Fruit fly (Drosophila melanogaster) whole organism, pupa: ENCODE results near the gene CG5776.

Experiments used
- CG10348 ChIP-seq: fragments of 200-800 bp; sonication (Bioruptor generic); IDR thresholded peaks from 2 replicates; pipeline ENCODE4 v1.3.6; 2022; ENCODE audit warnings: missing biosample characterization, missing genetic modification characterization
- CG12605 ChIP-seq: fragments of 200-800 bp; sonication (Bioruptor generic); IDR thresholded peaks from 2 replicates; pipeline ENCODE4 v1.3.6; 2022; ENCODE audit warnings: missing biosample characterization, missing genetic modification characterization
- CG13204 ChIP-seq: fragments of 200-800 bp; sonication (Bioruptor generic); optimal IDR thresholded peaks from 2 replicates; lab custom pipeline; 2018; ENCODE audit warnings: missing biosample characterization, mild to moderate bottlenecking, missing genetic modification characterization, moderate library complexity
- CG14655 ChIP-seq: fragments of 200-800 bp; sonication (Bioruptor generic); optimal IDR thresholded peaks from 3 replicates; lab custom pipeline; 2017; ENCODE audit warnings: mild to moderate bottlenecking, missing biosample characterization, missing genetic modification reagents, missing genetic modification characterization
- CG15710 ChIP-seq: fragments of 200-800 bp; sonication (Bioruptor generic); optimal IDR thresholded peaks from 2 replicates; lab custom pipeline; 2018; ENCODE audit warnings: missing biosample characterization, mild to moderate bottlenecking, missing genetic modification characterization, moderate library complexity
- CG17806 ChIP-seq: fragments of 200-800 bp; sonication (Bioruptor generic); optimal IDR thresholded peaks from 2 replicates; lab custom pipeline; 2018; ENCODE audit warnings: missing biosample characterization, mild to moderate bottlenecking, missing genetic modification characterization, moderate library complexity
- CG32121 ChIP-seq: fragments of 200-800 bp; sonication (Bioruptor generic); IDR thresholded peaks from 2 replicates; pipeline ENCODE4 v1.3.6; 2022; ENCODE audit warnings: missing biosample characterization, missing genetic modification characterization
- CG34367 ChIP-seq: fragments of 200-800 bp; sonication (Bioruptor generic); optimal IDR thresholded peaks from 2 replicates; lab custom pipeline; 2018; ENCODE audit warnings: missing biosample characterization, mild to moderate bottlenecking, missing genetic modification characterization
- CG4496 ChIP-seq: fragments of 200-800 bp; sonication (Bioruptor generic); IDR thresholded peaks from 3 replicates; pipeline ENCODE4 v1.3.6; 2022; ENCODE audit warnings: missing biosample characterization, missing genetic modification characterization
- CG8159 ChIP-seq: fragments of 200-800 bp; sonication (Bioruptor generic); optimal IDR thresholded peaks from 3 replicates; lab custom pipeline; 2018; ENCODE audit warnings: missing biosample characterization, mild to moderate bottlenecking, missing genetic modification characterization, moderate library complexity
- CG8301 ChIP-seq: fragments of 200-800 bp; sonication (Bioruptor generic); optimal IDR thresholded peaks from 2 replicates; lab custom pipeline; 2018; ENCODE audit warnings: missing biosample characterization, mild to moderate bottlenecking, missing genetic modification characterization
- CG9948 ChIP-seq: fragments of 200-800 bp; sonication (Bioruptor generic); optimal IDR thresholded peaks from 2 replicates; lab custom pipeline; 2018; ENCODE audit warnings: missing biosample characterization, mild to moderate bottlenecking, missing genetic modification characterization, moderate library complexity
- D1 ChIP-seq: fragments of 200-800 bp; sonication (Bioruptor generic); optimal IDR thresholded peaks from 2 replicates; lab custom pipeline; 2018; ENCODE audit warnings: missing biosample characterization, mild to moderate bottlenecking, missing genetic modification characterization, moderate library complexity
- EcR ChIP-seq: fragments of 200-800 bp; sonication (Bioruptor generic); optimal IDR thresholded peaks from 3 replicates; lab custom pipeline; 2019; ENCODE audit warnings: missing biosample characterization, missing genetic modification characterization, mild to moderate bottlenecking, moderate library complexity, missing genetic modification reagents
- Ets98B ChIP-seq: fragments of 200-800 bp; sonication (Bioruptor generic); IDR thresholded peaks from 2 replicates; pipeline ENCODE4 v1.3.6; 2022; ENCODE audit warnings: missing biosample characterization, missing genetic modification characterization
- Pif1A ChIP-seq: fragments of 200-800 bp; sonication (Bioruptor generic); optimal IDR thresholded peaks from 3 replicates; lab custom pipeline; 2016; ENCODE audit warnings: missing biosample characterization, missing genetic modification characterization
- Pif1B ChIP-seq: fragments of 200-800 bp; sonication (Bioruptor generic); optimal IDR thresholded peaks from 3 replicates; lab custom pipeline; 2016; ENCODE audit warnings: missing biosample characterization, missing genetic modification characterization
- Snoo ChIP-seq: fragments of 200-800 bp; sonication (Bioruptor generic); optimal IDR thresholded peaks from 3 replicates; lab custom pipeline; 2017; ENCODE audit warnings: missing biosample characterization, mild to moderate bottlenecking, missing genetic modification characterization, inconsistent platforms
- fd96Ca ChIP-seq: fragments of 200-800 bp; sonication (Bioruptor generic); IDR thresholded peaks from 3 replicates; pipeline ENCODE4 v1.3.6; 2022; ENCODE audit warnings: missing biosample characterization, missing genetic modification characterization
- gl ChIP-seq: fragments of 200-800 bp; sonication (Bioruptor generic); optimal IDR thresholded peaks from 2 replicates; lab custom pipeline; 2018; ENCODE audit warnings: missing biosample characterization, mild to moderate bottlenecking, missing genetic modification characterization
- rn ChIP-seq: fragments of 200-800 bp; sonication (Bioruptor generic); IDR thresholded peaks from 2 replicates; pipeline ENCODE4 v1.3.6; 2022; ENCODE audit warnings: missing biosample characterization, missing genetic modification characterization

Gene CG5776

DNA sequence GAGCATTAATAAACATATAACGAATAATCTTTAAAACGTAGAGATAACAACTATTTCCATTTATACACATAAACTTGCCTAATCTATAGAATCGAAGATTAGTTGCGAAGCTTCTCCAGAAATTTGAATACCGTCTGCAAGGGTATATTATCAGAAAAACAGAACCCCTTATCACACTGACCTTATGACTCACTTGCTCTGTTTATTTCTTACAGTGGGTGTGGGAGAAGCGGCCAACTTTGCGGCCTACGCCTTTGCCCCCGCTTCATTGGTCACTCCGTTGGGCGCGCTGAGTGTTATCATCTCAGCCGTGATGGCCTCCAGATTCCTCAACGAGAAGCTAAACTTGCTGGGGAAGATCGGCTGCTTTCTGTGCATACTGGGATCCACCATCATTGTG, 1.1 kb upstream of the CG5776 start:
- no peak for TF ChIP-seq CG9948 (tag; lab: Kevin White, UChicago)
- TF ChIP-seq EcR (GFP tag; lab: Kevin White, UChicago) = no peak
- no peak for TF ChIP-seq CG14655 (GFP tag; lab: Kevin White, UChicago)
- TF ChIP-seq Pif1B (GFP tag; lab: Kevin White, UChicago) = no peak
- no peak for TF ChIP-seq CG13204 (GFP tag; lab: Kevin White, UChicago)
- TF ChIP-seq CG34367 (tag; lab: Kevin White, UChicago) = no peak
- TF ChIP-seq Pif1A (GFP tag; lab: Kevin White, UChicago) = no peak
- no peak for TF ChIP-seq CG32121 (GFP tag; lab: Robert Waterston, UW)
- no peak for TF ChIP-seq Snoo (tag; lab: Kevin White, UChicago)
- TF ChIP-seq CG12605 (GFP tag; lab: Robert Waterston, UW) = no peak
- no peak for TF ChIP-seq fd96Ca
- TF ChIP-seq Ets98B (GFP tag; lab: Robert Waterston, UW) = no peak
- TF ChIP-seq CG10348 = no peak

DNA sequence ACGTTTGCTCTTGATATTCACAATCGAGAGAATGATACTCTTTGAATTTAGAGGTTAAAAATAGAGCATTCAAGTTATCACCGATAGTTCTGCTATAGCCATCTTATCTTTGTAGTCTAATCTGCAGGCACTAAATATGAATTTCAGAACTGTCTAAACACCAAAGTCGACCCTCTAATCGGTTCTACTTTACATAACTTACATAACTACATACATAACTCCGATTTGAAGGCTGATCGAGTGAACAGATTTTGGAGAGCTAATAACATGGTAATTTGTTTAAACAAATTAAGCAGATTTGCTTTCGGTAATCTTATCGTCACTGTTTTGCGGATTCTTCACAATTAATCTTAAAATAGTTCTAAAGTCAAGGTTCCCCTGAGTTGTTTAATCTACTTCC, 2.8 kb downstream of the CG5776 start:
- TF ChIP-seq CG9948 (tag; lab: Kevin White, UChicago) = no peak
- no peak for TF ChIP-seq rn (GFP tag; lab: Robert Waterston, UW)
- TF ChIP-seq Ets98B (GFP tag; lab: Robert Waterston, UW) = no peak
- TF ChIP-seq fd96Ca = no peak
- TF ChIP-seq Snoo (tag; lab: Kevin White, UChicago) = no peak
- TF ChIP-seq D1 (tag; lab: Kevin White, UChicago) = no peak
- no peak for TF ChIP-seq EcR (GFP tag; lab: Kevin White, UChicago)
- no peak for TF ChIP-seq CG17806
- TF ChIP-seq CG4496 = no peak
- TF ChIP-seq CG12605 (GFP tag; lab: Robert Waterston, UW) = no peak
- no peak for TF ChIP-seq CG14655 (GFP tag; lab: Kevin White, UChicago)
- no peak for TF ChIP-seq CG34367 (tag; lab: Kevin White, UChicago)
- TF ChIP-seq Pif1A (GFP tag; lab: Kevin White, UChicago) = no peak
- no peak for TF ChIP-seq CG8301 (tag; lab: Kevin White, UChicago)
- no peak for TF ChIP-seq Pif1B (GFP tag; lab: Kevin White, UChicago)

DNA sequence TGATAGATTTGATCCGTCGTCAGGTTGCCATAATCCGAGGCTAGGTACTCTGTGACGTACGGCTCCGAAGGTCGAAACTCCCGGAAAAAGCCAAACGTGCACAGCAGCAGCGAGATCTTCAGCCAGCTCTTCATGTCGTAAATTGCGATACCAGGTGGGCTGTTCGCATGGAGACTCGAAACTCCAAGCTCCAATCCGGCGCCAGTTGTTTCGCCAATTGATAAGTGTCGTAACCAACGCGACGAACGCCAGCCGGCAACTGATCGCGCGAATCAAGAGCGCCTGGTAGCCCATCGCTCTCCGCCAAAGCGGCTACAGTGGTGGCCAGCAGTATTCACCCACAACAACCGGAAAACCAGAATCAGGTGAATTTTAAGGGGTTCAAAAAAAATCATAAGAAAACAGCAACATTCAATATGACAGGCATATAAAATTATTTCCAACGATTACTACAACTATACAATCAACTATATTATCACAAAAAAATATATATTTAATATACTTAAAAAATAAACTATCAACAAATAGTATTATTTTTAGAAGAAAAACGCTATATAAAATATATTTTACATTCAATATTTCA, 3.8 kb downstream of the CG5776 start, which contains the start of gene CG17036:
Gene CG17036 (minus strand): TSS at position 366 of the 583 bp plus-strand sequence.
- TF ChIP-seq CG4496 (peak; percentile 62), rn (GFP tag; lab: Robert Waterston, UW) (no peak), Pif1A (GFP tag; lab: Kevin White, UChicago) (no peak), CG12605 (GFP tag; lab: Robert Waterston, UW) (peak; percentile 34; the same call in 1 of the 2 replicates), CG15710 (tag; lab: Kevin White, UChicago) (no peak), CG17806 (no peak), Pif1B (GFP tag; lab: Kevin White, UChicago) (no peak), Ets98B (GFP tag; lab: Robert Waterston, UW) (no peak), EcR (GFP tag; lab: Kevin White, UChicago) (no peak), fd96Ca (no peak), CG8301 (tag; lab: Kevin White, UChicago) (no peak), CG9948 (tag; lab: Kevin White, UChicago) (no peak), CG8159 (tag; lab: Kevin White, UChicago) (no peak), CG13204 (GFP tag; lab: Kevin White, UChicago) (no peak), CG32121 (GFP tag; lab: Robert Waterston, UW) (peak; percentile 49; the same call in 1 of the 2 replicates), CG34367 (tag; lab: Kevin White, UChicago) (no peak), D1 (tag; lab: Kevin White, UChicago) (no peak), CG14655 (GFP tag; lab: Kevin White, UChicago) (no peak), gl (no peak), Snoo (tag; lab: Kevin White, UChicago) (peak; percentile 43), CG10348 (no peak)

DNA sequence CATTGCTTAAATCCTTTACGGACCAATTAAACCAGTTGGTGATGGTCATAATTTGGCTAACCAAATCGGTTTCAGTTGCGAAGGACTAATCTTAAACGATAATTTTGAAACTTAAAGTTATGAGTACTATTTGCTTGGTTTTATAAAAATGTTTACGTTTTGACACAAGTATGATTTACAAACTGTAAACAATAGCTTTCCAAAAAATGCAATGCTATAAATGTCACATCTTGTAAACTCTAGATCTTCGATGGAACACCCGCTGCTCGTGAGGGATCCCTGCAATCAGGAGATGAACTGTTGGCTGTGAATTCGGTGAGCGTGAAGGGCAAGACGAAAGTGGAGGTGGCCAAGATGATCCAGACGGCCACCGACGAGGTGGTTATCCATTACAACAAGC, 7.0 kb downstream of the CG5776 start, which contains the start of gene CG5781:
Gene CG5781 (minus strand): TSS at position 101 of the 400 bp plus-strand sequence.
- no peak for TF ChIP-seq gl
- TF ChIP-seq Ets98B (GFP tag; lab: Robert Waterston, UW) = no peak
- no peak for TF ChIP-seq CG9948 (tag; lab: Kevin White, UChicago)
- TF ChIP-seq CG14655 (GFP tag; lab: Kevin White, UChicago) = no peak
- no peak for TF ChIP-seq Pif1B (GFP tag; lab: Kevin White, UChicago)
- TF ChIP-seq CG34367 (tag; lab: Kevin White, UChicago) = no peak
- no peak for TF ChIP-seq CG32121 (GFP tag; lab: Robert Waterston, UW)
- no peak for TF ChIP-seq fd96Ca
- no peak for TF ChIP-seq CG8159 (tag; lab: Kevin White, UChicago)
- no peak for TF ChIP-seq CG10348
- TF ChIP-seq CG17806 = no peak
- no peak for TF ChIP-seq Snoo (tag; lab: Kevin White, UChicago)
- TF ChIP-seq CG8301 (tag; lab: Kevin White, UChicago) = no peak

- TF ChIP-seq CG12605 (GFP tag; lab: Robert Waterston, UW) (peak; percentile 71), EcR (GFP tag; lab: Kevin White, UChicago) (no peak), CG10348 (no peak), fd96Ca (0 out of 3 replicates have a peak, but pooled peaks have one; percentile 30), CG13204 (GFP tag; lab: Kevin White, UChicago) (no peak), CG32121 (GFP tag; lab: Robert Waterston, UW) (no peak)
Observed at dm6 chr2L:12694823-12695420, 9.3 kb downstream of the CG5776 start, which contains the start of the genes IFT43 and PICK1. Gene IFT43 (minus strand): TSS chr2L:12694988. Gene PICK1 (plus strand): TSS chr2L:12695033.
